Worm (Caenorhabditis elegans): ENCODE measurements around the gene nspd-2.

nspd-2 gene

DNA sequence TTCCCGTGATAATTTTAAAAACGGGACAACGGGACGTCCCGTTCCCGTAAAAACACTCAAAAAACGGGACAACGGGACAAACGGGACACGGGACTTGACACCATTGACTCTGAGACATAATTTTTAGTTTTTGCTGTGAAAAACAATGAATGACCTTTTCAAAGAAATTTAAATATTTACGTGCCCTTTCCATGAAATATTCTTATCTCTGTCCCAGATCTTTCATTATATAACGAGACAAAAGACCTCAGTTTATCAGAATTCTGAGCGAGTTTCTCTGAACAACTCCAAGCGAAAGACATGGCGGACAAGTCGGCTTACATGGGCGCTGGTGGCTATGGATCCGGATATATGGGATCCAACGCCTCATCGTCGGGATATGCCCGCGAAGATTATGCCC lies at the start of gene nspd-2:
Gene nspd-2 (plus strand): TSS at position 301 of the 400 bp plus-strand sequence.
- TF ChIP-seq die-1 (tag; optimal IDR thresholded peaks at IDR 0.05) (no peak), hrde-1 (tag; optimal IDR thresholded peaks at IDR 0.05; ENCODE audit: borderline replicate concordance) (no peak), somi-1 (GFP tag; optimal IDR thresholded peaks at IDR 0.05) (no peak), lin-40 (tag; optimal IDR thresholded peaks at IDR 0.05) (no peak), ekl-4 (GFP tag; IDR thresholded peaks at IDR 0.05) (no peak), snpc-1.1 (tag; optimal IDR thresholded peaks at IDR 0.05; ENCODE audit: insufficient read depth) (no peak), F37B4.10 (GFP tag; IDR thresholded peaks at IDR 0.05) (no peak), gei-17 (GFP tag; optimal IDR thresholded peaks at IDR 0.05) (no peak), nhr-90 (tag; optimal IDR thresholded peaks at IDR 0.05) (no peak), nfya-1 (tag; optimal IDR thresholded peaks at IDR 0.05; ENCODE audit: borderline replicate concordance, insufficient read depth) (no peak), hmg-1.2 (GFP tag; IDR thresholded peaks at IDR 0.05) (no peak), Y95B8A.8 (GFP tag; IDR thresholded peaks at IDR 0.05) (no peak), B0035.1 (tag; optimal IDR thresholded peaks at IDR 0.05) (no peak)

ce11 chrIV:9795250-9795649 lies 48.6 kb upstream of the nspd-2 start:
- TF ChIP-seq ztf-3 (GFP tag; optimal IDR thresholded peaks at IDR 0.05), result no peak
- TF ChIP-seq mel-28 (tag; optimal IDR thresholded peaks at IDR 0.05; ENCODE audit: borderline replicate concordance), result no peak
- no peak for TF ChIP-seq lsy-27 (tag; optimal IDR thresholded peaks at IDR 0.05; ENCODE audit: borderline replicate concordance, insufficient read depth)
- no peak for TF ChIP-seq lir-1 (GFP tag; conservative IDR thresholded peaks at IDR 0.05)
- no peak for TF ChIP-seq F39B2.1 (GFP tag; IDR thresholded peaks at IDR 0.05)
- no peak for TF ChIP-seq F10E7.11 (tag; optimal IDR thresholded peaks at IDR 0.05)
- TF ChIP-seq nfya-2 (GFP tag; IDR thresholded peaks at IDR 0.05), result no peak
- TF ChIP-seq xnd-1 (tag; optimal IDR thresholded peaks at IDR 0.05), result no peak
- no peak for TF ChIP-seq Y67H2A.10 (GFP tag; conservative IDR thresholded peaks at IDR 0.05)
- no peak for TF ChIP-seq ekl-4 (GFP tag; IDR thresholded peaks at IDR 0.05)
- no peak for TF ChIP-seq let-526 (GFP tag; IDR thresholded peaks at IDR 0.05)
- no peak for TF ChIP-seq die-1 (tag; optimal IDR thresholded peaks at IDR 0.05)
- TF ChIP-seq F33H1.4 (GFP tag; IDR thresholded peaks at IDR 0.05), result no peak
- no peak for TF ChIP-seq bed-1 (GFP tag; IDR thresholded peaks at IDR 0.05)
- TF ChIP-seq ceh-27 (GFP tag; optimal IDR thresholded peaks at IDR 0.05), result no peak
- TF ChIP-seq attf-6 (GFP tag; IDR thresholded peaks at IDR 0.05), result no peak

DNA sequence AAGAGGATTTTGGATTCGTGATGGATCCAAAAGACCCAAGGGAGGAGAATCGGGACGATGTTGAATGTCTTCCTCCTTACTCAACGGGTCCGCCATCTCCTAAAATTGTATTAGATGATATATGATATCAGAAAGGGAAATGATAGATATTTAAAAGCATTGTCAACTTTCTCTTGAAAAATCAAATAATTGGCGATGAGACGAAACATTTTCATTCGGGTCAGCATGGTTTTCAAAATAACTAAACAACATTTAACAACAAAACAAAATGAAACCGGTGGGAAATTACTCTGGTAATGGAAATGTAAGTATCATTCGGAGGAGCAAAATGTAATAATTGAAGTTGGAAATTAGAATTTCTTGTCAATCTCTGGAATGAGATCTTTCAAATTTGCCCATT lies 47.4 kb upstream of the nspd-2 start, which contains the start of gene pis-1:
Gene pis-1 (minus strand): TSS at position 101 of the 400 bp plus-strand sequence.
- TF ChIP-seq ztf-25 (GFP tag; IDR thresholded peaks at IDR 0.05) (no peak), hmg-1.2 (GFP tag; IDR thresholded peaks at IDR 0.05) (peak; percentile 8; the same call in 1 of the 2 replicates)

- TF ChIP-seq bed-1 (GFP tag; IDR thresholded peaks at IDR 0.05), result no peak
- no peak for TF ChIP-seq attf-5 (GFP tag; optimal IDR thresholded peaks at IDR 0.05)
- TF ChIP-seq him-1 (tag; optimal IDR thresholded peaks at IDR 0.05), result no peak
- no peak for TF ChIP-seq die-1 (tag; optimal IDR thresholded peaks at IDR 0.05)
- TF ChIP-seq B0035.1 (tag; optimal IDR thresholded peaks at IDR 0.05), result no peak
- peak; percentile 15 for TF ChIP-seq lin-54 (GFP tag; optimal IDR thresholded peaks at IDR 0.05)
- TF ChIP-seq let-526 (GFP tag; IDR thresholded peaks at IDR 0.05), result no peak
- no peak for TF ChIP-seq madf-8 (GFP tag; conservative IDR thresholded peaks at IDR 0.05)
- TF ChIP-seq K11D2.4 (GFP tag; IDR thresholded peaks at IDR 0.05), result no peak
- no peak for TF ChIP-seq ztf-18 (tag; optimal IDR thresholded peaks at IDR 0.05)
- TF ChIP-seq tbp1 (GFP tag; optimal IDR thresholded peaks at IDR 0.05), result no peak
- no peak for TF ChIP-seq C06A6.2 (GFP tag; conservative IDR thresholded peaks at IDR 0.05)
- no peak for TF ChIP-seq Y95B8A.8 (GFP tag; IDR thresholded peaks at IDR 0.05)
- TF ChIP-seq ceh-40 (GFP tag; IDR thresholded peaks at IDR 0.05), result no peak
- no peak for TF ChIP-seq nhr-90 (tag; optimal IDR thresholded peaks at IDR 0.05)
- peak; percentile 46 for TF ChIP-seq nhr-80 (tag; optimal IDR thresholded peaks at IDR 0.05)
Observed at ce11 chrIV:9797304-9798003, 46.4 kb upstream of the nspd-2 start, which contains the start of gene T13F2.2. T13F2.2 (minus strand) TSS chrIV:9797354.
